Worm (Caenorhabditis elegans) whole organism, late embryonic: ENCODE data around the gene mtl-2.

Experiments
- F13H6.1 ChIP-seq: sonication (generic microtip); optimal IDR thresholded peaks from 2 replicates; lab custom pipeline; 2016; ENCODE audit warnings: missing genetic modification characterization, missing compliant biosample characterization
- K02D7.2 ChIP-seq: sonication (generic microtip); optimal IDR thresholded peaks from 2 replicates; lab custom pipeline; 2017; ENCODE audit warnings: mild to moderate bottlenecking, missing genetic modification characterization, missing compliant biosample characterization
- K09A11.1 ChIP-seq: sonication (generic microtip); optimal IDR thresholded peaks from 2 replicates; lab custom pipeline; 2017; ENCODE audit warnings: antibody characterized with exemption, mild to moderate bottlenecking, missing genetic modification characterization, missing compliant biosample characterization; ENCODE audit not compliant: insufficient read depth
- T23F11.4 ChIP-seq: fragments of 200-800 bp; sonication (Bioruptor generic); optimal IDR thresholded peaks from 2 replicates; lab custom pipeline; 2018; ENCODE audit warnings: mild to moderate bottlenecking, missing genetic modification characterization, missing compliant biosample characterization
- ama-1 ChIP-seq: fragments of 150-350 bp; optimal IDR thresholded peaks from 2 replicates; lab custom pipeline; 2014
- ceh-14 ChIP-seq: sonication (generic microtip); optimal IDR thresholded peaks from 2 replicates; lab custom pipeline; 2016; ENCODE audit warnings: missing genotype, missing genetic modification characterization, missing compliant biosample characterization
- ceh-2 ChIP-seq: sonication (generic microtip); optimal IDR thresholded peaks from 2 replicates; lab custom pipeline; 2016; ENCODE audit warnings: missing genotype, missing genetic modification characterization, missing compliant biosample characterization
- ceh-24 ChIP-seq: sonication (generic microtip); optimal IDR thresholded peaks from 2 replicates; lab custom pipeline; 2016; ENCODE audit warnings: mild to moderate bottlenecking, missing genetic modification characterization, missing compliant biosample characterization
- ceh-30 ChIP-seq: fragments of 150-350 bp; optimal IDR thresholded peaks from 2 replicates; lab custom pipeline; 2014; ENCODE audit warnings: missing biosample characterization, missing genetic modification characterization
- ceh-31 ChIP-seq: sonication (generic microtip); optimal IDR thresholded peaks from 2 replicates; lab custom pipeline; 2016; ENCODE audit warnings: missing genetic modification characterization, missing compliant biosample characterization
- ceh-45 ChIP-seq: fragments of 200-800 bp; sonication (Bioruptor generic); IDR thresholded peaks from 2 replicates; pipeline ENCODE4 v1.3.6; 2022; ENCODE audit warnings: missing genetic modification reagents, missing genetic modification characterization, missing compliant biosample characterization
- ceh-9 ChIP-seq: sonication (generic microtip); optimal IDR thresholded peaks from 2 replicates; lab custom pipeline; 2016; ENCODE audit warnings: mild to moderate bottlenecking, missing genetic modification characterization, inconsistent platforms, missing compliant biosample characterization
- che-1 ChIP-seq: sonication (generic microtip); optimal IDR thresholded peaks from 2 replicates; lab custom pipeline; 2016; ENCODE audit warnings: mild to moderate bottlenecking, missing genetic modification characterization, missing compliant biosample characterization
- dmd-4 ChIP-seq: sonication (generic microtip); optimal IDR thresholded peaks from 2 replicates; lab custom pipeline; 2016; ENCODE audit warnings: borderline replicate concordance, missing genetic modification characterization, missing compliant biosample characterization
- elt-2 ChIP-seq: sonication (generic microtip); optimal IDR thresholded peaks from 2 replicates; lab custom pipeline; 2016; ENCODE audit warnings: missing genetic modification reagents, missing genetic modification characterization, missing compliant biosample characterization
- elt-4 ChIP-seq: sonication (generic microtip); optimal IDR thresholded peaks from 2 replicates; lab custom pipeline; 2016; ENCODE audit warnings: missing genetic modification characterization, missing compliant biosample characterization
- ets-4 ChIP-seq: sonication (generic microtip); optimal IDR thresholded peaks from 2 replicates; lab custom pipeline; 2016; ENCODE audit warnings: missing genetic modification characterization, missing compliant biosample characterization
- fax-1 ChIP-seq: sonication (generic microtip); optimal IDR thresholded peaks from 2 replicates; lab custom pipeline; 2016; ENCODE audit warnings: missing genotype, missing genetic modification characterization, missing compliant biosample characterization
- fkh-10 ChIP-seq: fragments of 150-350 bp; optimal IDR thresholded peaks from 2 replicates; lab custom pipeline; 2014; ENCODE audit warnings: missing biosample characterization, missing genetic modification reagents, missing genetic modification characterization
- fkh-6 ChIP-seq: sonication (generic microtip); optimal IDR thresholded peaks from 2 replicates; lab custom pipeline; 2016; ENCODE audit warnings: missing genetic modification characterization, missing compliant biosample characterization
- gmeb-2 ChIP-seq: sonication (generic microtip); optimal IDR thresholded peaks from 2 replicates; lab custom pipeline; 2016; ENCODE audit warnings: missing genetic modification characterization, inconsistent platforms, missing compliant biosample characterization
- hlh-15 ChIP-seq: sonication (generic microtip); optimal IDR thresholded peaks from 2 replicates; lab custom pipeline; 2016; ENCODE audit warnings: missing genetic modification characterization, missing compliant biosample characterization
- hlh-8 ChIP-seq: sonication (generic microtip); optimal IDR thresholded peaks from 2 replicates; lab custom pipeline; 2016; ENCODE audit warnings: missing genotype, missing genetic modification characterization, missing compliant biosample characterization
- madf-2 ChIP-seq: sonication (generic microtip); optimal IDR thresholded peaks from 2 replicates; lab custom pipeline; 2017; ENCODE audit warnings: missing genetic modification characterization, missing compliant biosample characterization
- nfya-1 ChIP-seq: sonication (generic microtip); optimal IDR thresholded peaks from 2 replicates; lab custom pipeline; 2017; ENCODE audit warnings: missing genetic modification characterization, mild to moderate bottlenecking, missing compliant biosample characterization, antibody characterized with exemption, moderate library complexity
- nhr-232 ChIP-seq: sonication (generic microtip); optimal IDR thresholded peaks from 2 replicates; lab custom pipeline; 2016; ENCODE audit warnings: missing genetic modification characterization, missing compliant biosample characterization
- pag-3 ChIP-seq: sonication (generic microtip); optimal IDR thresholded peaks from 2 replicates; lab custom pipeline; 2016; ENCODE audit warnings: missing compliant biosample characterization, missing genetic modification characterization, borderline replicate concordance
- pax-1 ChIP-seq: fragments of 150-350 bp; optimal IDR thresholded peaks from 2 replicates; lab custom pipeline; 2014; ENCODE audit warnings: missing biosample characterization, missing genetic modification characterization
- pha-4 ChIP-seq: fragments of 150-350 bp; optimal IDR thresholded peaks from 2 replicates; lab custom pipeline; 2018; ENCODE audit warnings: missing biosample characterization, missing genetic modification reagents, missing genetic modification characterization
- pros-1 ChIP-seq: fragments of 150-350 bp; optimal IDR thresholded peaks from 2 replicates; lab custom pipeline; 2014; ENCODE audit warnings: missing biosample characterization, missing genetic modification reagents, missing genetic modification characterization
- ref-2 ChIP-seq: sonication (generic microtip); optimal IDR thresholded peaks from 2 replicates; lab custom pipeline; 2016; ENCODE audit warnings: missing genetic modification characterization, missing compliant biosample characterization
- rnt-1 ChIP-seq: sonication (generic microtip); optimal IDR thresholded peaks from 2 replicates; lab custom pipeline; 2016; ENCODE audit warnings: missing genetic modification characterization, missing compliant biosample characterization
- unc-3 ChIP-seq, 2 experiments: fragments of 200-800 bp in 1 of 2; sonication (Bioruptor generic) in 1 of 2; sonication (generic microtip) in 1 of 2; conservative IDR thresholded peaks in 1 of 2; optimal IDR thresholded peaks in 1 of 2; 2 replicates each; pipeline versions ENCODE4 v1.3.6 to Lab custom; 2016 to 2022; ENCODE audit warnings: missing compliant biosample characterization in 2 of 2, missing genetic modification characterization in 2 of 2, missing genetic modification reagents in 1 of 2
- unc-42 ChIP-seq: sonication (generic microtip); optimal IDR thresholded peaks from 2 replicates; lab custom pipeline; 2016; ENCODE audit warnings: missing genotype, missing genetic modification characterization, missing compliant biosample characterization
- unc-86 ChIP-seq: sonication (generic microtip); optimal IDR thresholded peaks from 2 replicates; lab custom pipeline; 2016; ENCODE audit warnings: missing genetic modification characterization, missing compliant biosample characterization
- ztf-16 ChIP-seq: sonication (generic microtip); optimal IDR thresholded peaks from 2 replicates; lab custom pipeline; 2017; ENCODE audit warnings: missing genetic modification characterization, missing compliant biosample characterization

mtl-2 gene

DNA sequence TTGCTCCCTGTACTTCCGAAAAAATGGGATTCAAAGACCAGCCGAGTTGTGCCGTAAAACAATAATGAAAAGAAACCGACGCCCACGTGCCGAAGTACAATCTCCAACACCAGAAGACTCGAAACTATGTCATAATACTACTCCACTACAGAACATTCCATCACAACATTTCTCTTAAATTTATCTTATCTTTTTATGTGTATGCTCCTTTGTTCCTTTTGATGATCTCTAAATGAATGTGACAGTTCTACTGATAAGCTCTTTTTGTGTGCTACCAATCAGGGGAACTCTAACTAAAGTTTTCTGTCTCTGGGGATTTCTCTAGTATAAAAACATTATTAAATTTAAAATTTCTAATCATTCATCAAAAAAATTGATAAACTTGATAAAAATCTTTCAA, 31.6 kb downstream of the mtl-2 start:
- TF ChIP-seq elt-2 (tag; lab: Kevin White, UChicago), result peak; percentile 89
- TF ChIP-seq nhr-232 (tag; lab: Kevin White, UChicago), result no peak
- no peak for TF ChIP-seq ceh-31 (tag; lab: Kevin White, UChicago)

DNA sequence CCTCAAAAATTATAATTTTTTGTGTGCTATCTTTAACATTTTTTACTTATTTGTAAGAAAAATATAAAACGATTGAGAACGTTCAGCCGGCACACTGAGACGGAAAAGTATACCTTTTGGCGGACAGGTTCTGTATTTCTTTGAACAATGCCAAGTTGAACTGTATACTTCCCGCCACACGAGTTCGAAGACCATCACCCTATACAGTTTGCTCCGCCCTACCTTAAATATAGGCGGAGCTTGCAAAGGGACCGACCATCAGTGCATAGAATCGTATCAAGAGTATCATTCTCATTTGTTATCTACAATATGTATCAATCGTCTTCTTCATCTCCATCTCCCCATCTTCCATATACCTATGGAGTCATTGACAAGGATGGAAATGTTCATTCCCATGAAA, 33.6 kb downstream of the mtl-2 start, which contains the start of gene end-1:
end-1 (plus strand) TSS at position 301 of the 400 bp plus-strand sequence.
- TF ChIP-seq hlh-15 (tag; lab: Kevin White, UChicago) (no peak), ceh-24 (no peak), elt-4 (tag; lab: Kevin White, UChicago) (no peak), ceh-30 (no peak), unc-86 (no peak)

DNA sequence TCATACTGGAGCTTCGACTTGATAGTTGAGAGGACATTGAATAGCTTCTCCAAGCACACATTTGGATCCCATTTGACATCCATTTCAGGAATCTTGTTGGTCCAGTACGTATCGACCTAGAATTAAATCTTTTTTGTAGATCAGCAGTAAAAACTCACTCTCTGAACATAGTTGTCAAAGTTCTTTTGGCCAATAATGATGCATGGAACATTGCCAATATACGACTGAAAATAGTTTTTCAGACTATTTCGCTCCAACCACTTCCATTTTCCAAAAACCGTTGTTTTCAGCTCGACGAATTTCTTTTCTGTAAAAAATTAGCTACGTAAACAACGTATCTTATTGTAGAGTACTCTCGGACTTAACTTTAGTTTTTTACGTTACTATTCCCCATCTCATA, 36.8 kb downstream of the mtl-2 start:
- no peak for TF ChIP-seq che-1
- no peak for TF ChIP-seq hlh-15 (tag; lab: Kevin White, UChicago)
- no peak for TF ChIP-seq nfya-1 (tag; lab: Kevin White, UChicago)
- no peak for TF ChIP-seq ama-1 (lab: Kevin White, UChicago)
- TF ChIP-seq fkh-10, result no peak
- no peak for TF ChIP-seq hlh-8 (tag; lab: Kevin White, UChicago)
- TF ChIP-seq pag-3 (tag; lab: Kevin White, UChicago), result no peak
- no peak for TF ChIP-seq unc-3 (GFP tag; conservative IDR thresholded peaks at IDR 0.05; lab: Robert Waterston, UW)
- no peak for TF ChIP-seq unc-3 (tag; optimal IDR thresholded peaks at IDR 0.05; lab: Kevin White, UChicago)
- no peak for TF ChIP-seq ceh-9
- no peak for TF ChIP-seq madf-2 (tag; lab: Kevin White, UChicago)
- TF ChIP-seq pha-4 (tag; lab: Kevin White, UChicago), result no peak
- no peak for TF ChIP-seq ztf-16
- TF ChIP-seq dmd-4 (tag; lab: Kevin White, UChicago), result no peak

DNA sequence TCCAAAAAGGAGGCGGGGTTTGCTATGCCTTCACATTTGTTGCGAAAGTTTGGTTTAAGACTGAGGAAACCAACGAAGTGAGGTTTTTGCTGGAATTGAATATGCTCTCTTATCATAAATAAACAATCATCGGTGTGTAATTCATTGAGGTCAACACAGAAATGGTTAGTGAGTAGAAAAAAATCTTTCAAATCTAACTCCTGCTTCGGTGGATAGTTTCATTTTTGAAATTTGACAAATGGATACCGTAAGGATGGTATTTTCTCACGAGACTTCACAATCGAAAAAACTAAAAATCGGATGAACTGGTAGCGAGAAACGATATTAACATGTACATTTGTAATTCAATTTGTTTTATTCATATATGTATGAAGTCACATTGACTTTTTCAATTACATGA, 37.7 kb downstream of the mtl-2 start, which contains the start of gene eol-1:
eol-1 (minus strand) TSS at position 101 of the 400 bp plus-strand sequence.
- no peak for TF ChIP-seq K09A11.1 (tag; lab: Kevin White, UChicago)
- TF ChIP-seq T23F11.4 (GFP tag; lab: Kevin White, UChicago), result no peak
- no peak for TF ChIP-seq fkh-6 (tag; lab: Kevin White, UChicago)
- TF ChIP-seq pax-1 (tag; lab: Kevin White, UChicago), result no peak
- no peak for TF ChIP-seq ceh-2 (tag; lab: Kevin White, UChicago)
- TF ChIP-seq rnt-1, result no peak
- no peak for TF ChIP-seq ets-4 (tag; lab: Kevin White, UChicago)
- TF ChIP-seq hlh-15 (tag; lab: Kevin White, UChicago), result no peak
- TF ChIP-seq pros-1 (tag; lab: Kevin White, UChicago), result no peak
- no peak for TF ChIP-seq F13H6.1 (tag; lab: Kevin White, UChicago)
- no peak for TF ChIP-seq ama-1 (lab: Kevin White, UChicago)
- no peak for TF ChIP-seq pha-4 (tag; lab: Kevin White, UChicago)
- no peak for TF ChIP-seq ref-2
- no peak for TF ChIP-seq ceh-45 (GFP tag; lab: Robert Waterston, UW)
- TF ChIP-seq elt-2 (tag; lab: Kevin White, UChicago), result no peak
- TF ChIP-seq K02D7.2 (tag; lab: Kevin White, UChicago), result no peak
- TF ChIP-seq unc-42 (tag; lab: Kevin White, UChicago), result no peak
- no peak for TF ChIP-seq fax-1 (tag; lab: Kevin White, UChicago)
- no peak for TF ChIP-seq gmeb-2 (tag; lab: Kevin White, UChicago)
- TF ChIP-seq ceh-14, result no peak
- TF ChIP-seq, all 69 proteins: peak for 0
